Fruit fly (Drosophila melanogaster) whole organism, wandering third instar larva: ENCODE measurements around the gene CG42870.

Experiments
- CG9705 ChIP-seq: fragments of 200-800 bp; sonication (Bioruptor generic); optimal IDR thresholded peaks from 2 replicates; lab custom pipeline; 2018; ENCODE audit warnings: missing biosample characterization, mild to moderate bottlenecking, missing genetic modification characterization
- Myc ChIP-seq: fragments of >200 bp; optimal IDR thresholded peaks from 2 replicates; lab custom pipeline; 2017
- psq ChIP-seq: fragments of 200-800 bp; sonication (Bioruptor generic); optimal IDR thresholded peaks from 3 replicates; lab custom pipeline; 2017; ENCODE audit warnings: missing biosample characterization, mild to moderate bottlenecking, missing genetic modification characterization, moderate library complexity

dm6 chr3R:21739750-21740319 lies 2.7 kb upstream of the CG42870 start, which contains the start of gene CG5849:
- TF ChIP-seq psq (no peak), Myc (no peak), CG9705 (no peak)
